Worm (Caenorhabditis elegans) whole organism, L3 larva: ENCODE results near the gene T14G8.3.

Experiments
- R02D3.7 ChIP-seq: fragments of 150-350 bp; optimal IDR thresholded peaks from 2 replicates; lab custom pipeline; 2014; ENCODE audit warnings: missing biosample characterization, missing genetic modification characterization
- ZK546.5 ChIP-seq: sonication (generic microtip); optimal IDR thresholded peaks from 2 replicates; lab custom pipeline; 2017; ENCODE audit warnings: missing biosample characterization, missing genetic modification characterization
- ama-1 ChIP-seq: fragments of 150-350 bp; optimal IDR thresholded peaks from 2 replicates; lab custom pipeline; 2018
- ceh-28 ChIP-seq: fragments of 150-350 bp; optimal IDR thresholded peaks from 2 replicates; lab custom pipeline; 2014; ENCODE audit warnings: missing biosample characterization, missing genetic modification reagents, missing genetic modification characterization
- ceh-82 ChIP-seq: fragments of 150-350 bp; optimal IDR thresholded peaks from 2 replicates; lab custom pipeline; 2014; ENCODE audit warnings: missing biosample characterization, missing genetic modification characterization
- daf-12 ChIP-seq: fragments of 150-350 bp; optimal IDR thresholded peaks from 2 replicates; lab custom pipeline; 2014; ENCODE audit warnings: missing biosample characterization, missing genetic modification reagents, missing genetic modification characterization
- egl-27 ChIP-seq: sonication (generic microtip); optimal IDR thresholded peaks from 4 replicates; lab custom pipeline; 2017; ENCODE audit warnings: missing biosample characterization, missing genetic modification reagents, missing genetic modification characterization
- egl-5 ChIP-seq: fragments of 150-350 bp; optimal IDR thresholded peaks from 2 replicates; lab custom pipeline; 2017; ENCODE audit warnings: missing biosample characterization, missing genetic modification reagents, missing genetic modification characterization, inconsistent platforms
- elt-1 ChIP-seq: fragments of 150-350 bp; optimal IDR thresholded peaks from 2 replicates; lab custom pipeline; 2014; ENCODE audit warnings: missing biosample characterization, missing genetic modification characterization
- elt-2 ChIP-seq: sonication (generic microtip); optimal IDR thresholded peaks from 2 replicates; lab custom pipeline; 2016; ENCODE audit warnings: missing genetic modification reagents, mild to moderate bottlenecking, missing genetic modification characterization, missing compliant biosample characterization
- fkh-2 ChIP-seq: fragments of 150-350 bp; optimal IDR thresholded peaks from 2 replicates; lab custom pipeline; 2014; ENCODE audit warnings: missing biosample characterization, missing genetic modification reagents, missing genetic modification characterization
- fos-1 ChIP-seq: fragments of 150-350 bp; optimal IDR thresholded peaks from 2 replicates; lab custom pipeline; 2014; ENCODE audit warnings: missing biosample characterization, missing genetic modification characterization
- hmg-11 ChIP-seq: sonication (generic microtip); optimal IDR thresholded peaks from 2 replicates; lab custom pipeline; 2016; ENCODE audit warnings: missing genetic modification characterization, missing compliant biosample characterization
- jun-1 ChIP-seq: fragments of 150-350 bp; optimal IDR thresholded peaks from 2 replicates; lab custom pipeline; 2014; ENCODE audit warnings: missing biosample characterization, missing genetic modification reagents, missing genetic modification characterization
- lin-15B ChIP-seq: fragments of 150-350 bp; optimal IDR thresholded peaks from 2 replicates; lab custom pipeline; 2014; ENCODE audit warnings: missing biosample characterization, missing genetic modification characterization
- lin-39 ChIP-seq: fragments of 150-350 bp; optimal IDR thresholded peaks from 2 replicates; lab custom pipeline; 2018; ENCODE audit warnings: missing biosample characterization, missing genetic modification reagents, missing genetic modification characterization
- lsy-12 ChIP-seq: sonication (generic microtip); optimal IDR thresholded peaks from 2 replicates; lab custom pipeline; 2016; ENCODE audit warnings: mild to moderate bottlenecking, missing genetic modification characterization, missing compliant biosample characterization
- mdl-1 ChIP-seq: fragments of 150-350 bp; optimal IDR thresholded peaks from 2 replicates; lab custom pipeline; 2014; ENCODE audit warnings: missing biosample characterization, missing genetic modification characterization
- mml-1 ChIP-seq: fragments of 150-350 bp; sonication (generic microtip); optimal IDR thresholded peaks from 3 replicates; lab custom pipeline; 2014; ENCODE audit warnings: missing biosample characterization, missing genetic modification characterization
- nfya-1 ChIP-seq: sonication (generic microtip); optimal IDR thresholded peaks from 2 replicates; lab custom pipeline; 2017; ENCODE audit warnings: missing genetic modification characterization, mild to moderate bottlenecking, missing compliant biosample characterization, antibody characterized with exemption, moderate library complexity; ENCODE audit not compliant: insufficient read depth
- nhr-11 ChIP-seq: fragments of 150-350 bp; optimal IDR thresholded peaks from 2 replicates; lab custom pipeline; 2014; ENCODE audit warnings: missing biosample characterization, missing genetic modification characterization
- nhr-23 ChIP-seq: fragments of 150-350 bp; optimal IDR thresholded peaks from 2 replicates; lab custom pipeline; 2014; ENCODE audit warnings: missing biosample characterization, missing genetic modification reagents, missing genetic modification characterization
- nhr-25 ChIP-seq: sonication (generic microtip); optimal IDR thresholded peaks from 2 replicates; lab custom pipeline; 2017; ENCODE audit warnings: missing biosample characterization, missing genetic modification characterization
- nhr-43 ChIP-seq: sonication (generic microtip); optimal IDR thresholded peaks from 2 replicates; lab custom pipeline; 2016; ENCODE audit warnings: mild to moderate bottlenecking, missing genetic modification characterization, missing compliant biosample characterization; ENCODE audit not compliant: poor library complexity, severe bottlenecking
- nhr-77 ChIP-seq: fragments of 150-350 bp; optimal IDR thresholded peaks from 2 replicates; lab custom pipeline; 2014; ENCODE audit warnings: missing biosample characterization, missing genetic modification characterization
- pha-4 ChIP-seq: fragments of 150-350 bp; optimal IDR thresholded peaks from 2 replicates; lab custom pipeline; 2014; ENCODE audit warnings: missing biosample characterization, missing genetic modification reagents, missing genetic modification characterization
- pqm-1 ChIP-seq: fragments of 150-350 bp; optimal IDR thresholded peaks from 2 replicates; lab custom pipeline; 2017; ENCODE audit warnings: missing biosample characterization, missing genetic modification characterization, inconsistent platforms
- sea-2 ChIP-seq: fragments of 150-350 bp; sonication (generic microtip); optimal IDR thresholded peaks from 4 replicates; lab custom pipeline; 2014; ENCODE audit warnings: missing biosample characterization, missing genetic modification reagents, missing genetic modification characterization
- skn-1 ChIP-seq: fragments of 150-350 bp; optimal IDR thresholded peaks from 2 replicates; lab custom pipeline; 2014; ENCODE audit warnings: missing biosample characterization, missing genetic modification characterization
- snpc-4 ChIP-seq: fragments of 150-350 bp; optimal IDR thresholded peaks from 2 replicates; lab custom pipeline; 2014; ENCODE audit warnings: missing biosample characterization, missing genetic modification characterization
- tbx-2 ChIP-seq: sonication (generic microtip); optimal IDR thresholded peaks from 2 replicates; lab custom pipeline; 2016; ENCODE audit warnings: mild to moderate bottlenecking, missing genetic modification characterization, missing compliant biosample characterization
- unc-39 ChIP-seq: sonication (generic microtip); optimal IDR thresholded peaks from 4 replicates; lab custom pipeline; 2017; ENCODE audit warnings: missing biosample characterization, missing genetic modification characterization
- unc-62 ChIP-seq: fragments of 150-350 bp; sonication (generic microtip); optimal IDR thresholded peaks from 4 replicates; lab custom pipeline; 2014; ENCODE audit warnings: missing biosample characterization, missing genetic modification reagents, missing genetic modification characterization
- zag-1 ChIP-seq: fragments of 150-350 bp; optimal IDR thresholded peaks from 2 replicates; lab custom pipeline; 2014; ENCODE audit warnings: missing biosample characterization, missing genetic modification characterization
- ztf-11 ChIP-seq: fragments of 150-350 bp; optimal IDR thresholded peaks from 2 replicates; lab custom pipeline; 2014; ENCODE audit warnings: missing biosample characterization, missing genetic modification characterization
- ztf-4 ChIP-seq: fragments of 150-350 bp; optimal IDR thresholded peaks from 2 replicates; lab custom pipeline; 2014; ENCODE audit warnings: missing biosample characterization, missing genetic modification characterization

The T14G8.3 gene

ce11 chrX:12872022-12872888 is 11.2 kb downstream of the T14G8.3 start (continued):
- TF ChIP-seq daf-12 (tag; lab: Kevin White, UChicago) (no peak), egl-27 (peak; percentile 89), R02D3.7 (tag; lab: Kevin White, UChicago) (peak; percentile 63), jun-1 (tag; lab: Kevin White, UChicago) (peak; percentile 96), pha-4 (tag; lab: Kevin White, UChicago) (peak; percentile 77), elt-1 (tag; lab: Kevin White, UChicago) (no peak), lsy-12 (tag; lab: Kevin White, UChicago) (peak; percentile 65), ztf-11 (no peak), ceh-82 (tag; lab: Kevin White, UChicago) (no peak), skn-1 (peak; percentile 61), nhr-77 (tag; lab: Kevin White, UChicago) (peak; percentile 82), ama-1 (lab: Kevin White, UChicago) (no peak)
- TF ChIP-seq, all 47 proteins: peak for 26

- TF ChIP-seq elt-2 (tag; lab: Kevin White, UChicago) = peak; percentile 62
- TF ChIP-seq lsy-12 (tag; lab: Kevin White, UChicago) = no peak
- peak; percentile 3 for TF ChIP-seq nfya-1 (tag; lab: Kevin White, UChicago)
- TF ChIP-seq, all 47 proteins: peak for 2
These were observed 12.8 kb downstream of the T14G8.3 start for ce11 chrX:12873688-12874364.

ce11 chrX:12874798-12875342 is 13.8 kb downstream of the T14G8.3 start:
- TF ChIP-seq ztf-4 (tag; lab: Kevin White, UChicago) (no peak), elt-2 (tag; lab: Kevin White, UChicago) (peak; percentile 31), lin-15B (no peak), nfya-1 (tag; lab: Kevin White, UChicago) (peak; percentile 5), nhr-77 (tag; lab: Kevin White, UChicago) (no peak), nhr-25 (tag; lab: Kevin White, UChicago) (peak; percentile 62), elt-1 (tag; lab: Kevin White, UChicago) (peak; percentile 93)
- TF ChIP-seq, all 47 proteins: peak for 4

- TF ChIP-seq pqm-1 = peak; percentile 53
- peak; percentile 50 for TF ChIP-seq elt-2 (tag; lab: Kevin White, UChicago)
- TF ChIP-seq ZK546.5 = no peak
- no peak for TF ChIP-seq snpc-4 (tag; lab: Kevin White, UChicago)
- TF ChIP-seq nfya-1 (tag; lab: Kevin White, UChicago) = peak; percentile 17
- TF ChIP-seq lin-39 (tag; lab: Kevin White, UChicago) = no peak
These were observed 14.6 kb downstream of the T14G8.3 start for ce11 chrX:12875649-12876048.

- peak; percentile 84 for TF ChIP-seq mdl-1 (tag; lab: Kevin White, UChicago)
- no peak for TF ChIP-seq ZK546.5
- TF ChIP-seq nfya-1 (tag; lab: Kevin White, UChicago) = peak; percentile 76
- no peak for TF ChIP-seq ztf-11
- TF ChIP-seq unc-62 (GFP tag; lab: Kevin White, UChicago) = peak; percentile 21
- TF ChIP-seq nhr-11 (tag; lab: Kevin White, UChicago) = peak; percentile 50
- peak; percentile 20 for TF ChIP-seq tbx-2 (tag; lab: Kevin White, UChicago)
- no peak for TF ChIP-seq skn-1
- TF ChIP-seq egl-5 (tag; lab: Kevin White, UChicago) = peak; percentile 34
- no peak for TF ChIP-seq unc-39
- peak; percentile 84 for TF ChIP-seq lin-39 (tag; lab: Kevin White, UChicago)
- TF ChIP-seq lin-15B = no peak
- TF ChIP-seq jun-1 (tag; lab: Kevin White, UChicago) = no peak
- peak; percentile 68 for TF ChIP-seq elt-2 (tag; lab: Kevin White, UChicago)
- TF ChIP-seq pqm-1 = no peak
- TF ChIP-seq sea-2 = no peak
- no peak for TF ChIP-seq mml-1 (tag; lab: Kevin White, UChicago)
- no peak for TF ChIP-seq snpc-4 (tag; lab: Kevin White, UChicago)
- TF ChIP-seq nhr-23 (tag; lab: Kevin White, UChicago) = no peak
- TF ChIP-seq pha-4 (tag; lab: Kevin White, UChicago) = peak; percentile 79
- TF ChIP-seq ztf-4 (tag; lab: Kevin White, UChicago) = no peak
- no peak for TF ChIP-seq zag-1 (tag; lab: Kevin White, UChicago)
- peak; percentile 84 for TF ChIP-seq hmg-11
- TF ChIP-seq fos-1 (tag; lab: Kevin White, UChicago) = no peak
- TF ChIP-seq ceh-28 (tag; lab: Kevin White, UChicago) = no peak
- TF ChIP-seq ama-1 (lab: Kevin White, UChicago) = peak; percentile 43
- TF ChIP-seq nhr-43 (tag; lab: Kevin White, UChicago) = peak; percentile 3
- TF ChIP-seq fkh-2 (tag; lab: Kevin White, UChicago) = no peak
These were observed 15.9 kb downstream of the T14G8.3 start, which contains the start of gene bcat-1 for ce11 chrX:12876795-12877530. Gene bcat-1, plus strand, starts transcription at chrX:12877480.
